Worm (Caenorhabditis elegans) whole organism, L1 larva: ENCODE measurements around the gene ZK892.5.

ENCODE experiments used
- C34B4.2 ChIP-seq: sonication (generic microtip); optimal IDR thresholded peaks from 2 replicates; lab custom pipeline; 2017; ENCODE audit warnings: mild to moderate bottlenecking, missing genetic modification characterization, missing compliant biosample characterization
- F16B12.6 ChIP-seq: fragments of 150-350 bp; optimal IDR thresholded peaks from 2 replicates; lab custom pipeline; 2014; ENCODE audit warnings: missing biosample characterization, missing genetic modification characterization
- Y116A8C.19 ChIP-seq: sonication (generic microtip); optimal IDR thresholded peaks from 2 replicates; lab custom pipeline; 2016; ENCODE audit warnings: missing compliant biosample characterization, missing genetic modification characterization, borderline replicate concordance
- aly-2 ChIP-seq: fragments of 150-350 bp; optimal IDR thresholded peaks from 2 replicates; lab custom pipeline; 2014; ENCODE audit warnings: missing biosample characterization, missing genetic modification characterization
- ama-1 ChIP-seq: fragments of 150-350 bp; optimal IDR thresholded peaks from 2 replicates; lab custom pipeline; 2014
- blmp-1 ChIP-seq: fragments of 150-350 bp; optimal IDR thresholded peaks from 2 replicates; lab custom pipeline; 2014; ENCODE audit warnings: missing biosample characterization, missing genetic modification characterization
- ceh-63 ChIP-seq: fragments of 200-800 bp; sonication (Bioruptor generic); optimal IDR thresholded peaks from 2 replicates; lab custom pipeline; 2018; ENCODE audit warnings: mild to moderate bottlenecking, missing genetic modification characterization, missing compliant biosample characterization
- ceh-8 ChIP-seq: fragments of 200-800 bp; sonication (Bioruptor generic); optimal IDR thresholded peaks from 2 replicates; lab custom pipeline; 2018; ENCODE audit warnings: mild to moderate bottlenecking, missing genetic modification characterization, moderate library complexity, missing compliant biosample characterization
- ceh-88 ChIP-seq: fragments of 200-800 bp; sonication (Bioruptor generic); IDR thresholded peaks from 2 replicates; pipeline ENCODE4 v1.3.6; 2022; ENCODE audit warnings: missing genetic modification characterization, missing compliant biosample characterization
- ceh-90 ChIP-seq: sonication (generic microtip); optimal IDR thresholded peaks from 2 replicates; lab custom pipeline; 2016; ENCODE audit warnings: missing genetic modification characterization, missing compliant biosample characterization
- ces-1 ChIP-seq: fragments of 150-350 bp; optimal IDR thresholded peaks from 2 replicates; lab custom pipeline; 2014; ENCODE audit warnings: missing biosample characterization, missing genetic modification reagents, missing genetic modification characterization
- dpl-1 ChIP-seq, 3 experiments: fragments of 150-350 bp in 2 of 3; sonication (generic microtip) in 1 of 3; optimal IDR thresholded peaks; 2 replicates each; lab custom pipeline; 2014 to 2017; ENCODE audit warnings: missing biosample characterization in 3 of 3, missing genetic modification characterization in 3 of 3, missing genetic modification reagents in 3 of 3
- dsc-1 ChIP-seq: sonication (generic microtip); optimal IDR thresholded peaks from 2 replicates; lab custom pipeline; 2016; ENCODE audit warnings: mild to moderate bottlenecking, missing genetic modification characterization, missing compliant biosample characterization
- efl-1 ChIP-seq, 4 experiments: fragments of 150-350 bp; optimal IDR thresholded peaks in 3 of 4; peaks in 1 of 4; 1 replicate in 1 of 4; 2 replicates in 3 of 4; lab custom pipeline; 2014; ENCODE audit warnings: missing biosample characterization in 2 of 4, missing genetic modification characterization in 2 of 4, missing genetic modification reagents in 2 of 4
- efl-3 ChIP-seq: fragments of 200-800 bp; sonication (Bioruptor generic); optimal IDR thresholded peaks from 2 replicates; lab custom pipeline; 2018; ENCODE audit warnings: mild to moderate bottlenecking, missing genetic modification characterization, missing compliant biosample characterization
- fkh-4 ChIP-seq: sonication (generic microtip); optimal IDR thresholded peaks from 2 replicates; lab custom pipeline; 2016; ENCODE audit warnings: missing compliant biosample characterization, missing genetic modification characterization, borderline replicate concordance
- fkh-8 ChIP-seq: sonication (generic microtip); optimal IDR thresholded peaks from 2 replicates; lab custom pipeline; 2016; ENCODE audit warnings: mild to moderate bottlenecking, missing genetic modification characterization, missing compliant biosample characterization
- fos-1 ChIP-seq: fragments of 150-350 bp; optimal IDR thresholded peaks from 2 replicates; lab custom pipeline; 2014; ENCODE audit warnings: missing biosample characterization, missing genetic modification characterization
- hlh-4 ChIP-seq: sonication (generic microtip); optimal IDR thresholded peaks from 2 replicates; lab custom pipeline; 2016; ENCODE audit warnings: mild to moderate bottlenecking, missing genetic modification characterization, missing compliant biosample characterization
- hpl-2 ChIP-seq: fragments of 150-350 bp; optimal IDR thresholded peaks from 2 replicates; lab custom pipeline; 2014; ENCODE audit warnings: missing biosample characterization, missing genetic modification reagents, missing genetic modification characterization
- irx-1 ChIP-seq: sonication (generic microtip); optimal IDR thresholded peaks from 2 replicates; lab custom pipeline; 2016; ENCODE audit warnings: missing genetic modification characterization, missing compliant biosample characterization
- isw-1 ChIP-seq: fragments of 200-800 bp; sonication (Bioruptor generic); IDR thresholded peaks from 2 replicates; pipeline ENCODE4 v1.3.6; 2022; ENCODE audit warnings: missing genetic modification characterization, missing compliant biosample characterization
- jun-1 ChIP-seq: fragments of 150-350 bp; optimal IDR thresholded peaks from 2 replicates; lab custom pipeline; 2014; ENCODE audit warnings: missing biosample characterization, missing genetic modification reagents, missing genetic modification characterization
- lin-15B ChIP-seq: fragments of 150-350 bp; sonication (generic microtip); optimal IDR thresholded peaks from 3 replicates; lab custom pipeline; 2014; ENCODE audit warnings: missing biosample characterization, missing genetic modification characterization
- lir-3 ChIP-seq: sonication (generic microtip); optimal IDR thresholded peaks from 2 replicates; lab custom pipeline; 2016; ENCODE audit warnings: mild to moderate bottlenecking, missing genetic modification characterization, moderate library complexity, missing compliant biosample characterization; ENCODE audit not compliant: poor library complexity
- lsy-2 ChIP-seq, 2 experiments: fragments of 150-350 bp; optimal IDR thresholded peaks; 2 replicates each; lab custom pipeline; 2014; ENCODE audit warnings: missing biosample characterization in 2 of 2, missing genetic modification characterization in 2 of 2
- mab-9 ChIP-seq: fragments of 200-800 bp; sonication (Bioruptor generic); IDR thresholded peaks from 2 replicates; pipeline ENCODE4 v1.3.6; 2022; ENCODE audit warnings: missing genetic modification reagents, missing genetic modification characterization, missing compliant biosample characterization
- mef-2 ChIP-seq: fragments of 150-350 bp; optimal IDR thresholded peaks from 2 replicates; lab custom pipeline; 2014; ENCODE audit warnings: missing biosample characterization, missing genetic modification characterization
- mep-1 ChIP-seq: fragments of 150-350 bp; optimal IDR thresholded peaks from 2 replicates; lab custom pipeline; 2014; ENCODE audit warnings: missing biosample characterization, missing genetic modification characterization
- nhr-11 ChIP-seq: fragments of 150-350 bp; optimal IDR thresholded peaks from 2 replicates; lab custom pipeline; 2014; ENCODE audit warnings: missing biosample characterization, missing genetic modification characterization
- nhr-12 ChIP-seq: sonication (generic microtip); optimal IDR thresholded peaks from 2 replicates; lab custom pipeline; 2017; ENCODE audit warnings: missing biosample characterization, missing genetic modification characterization
- nhr-47 ChIP-seq: sonication (generic microtip); optimal IDR thresholded peaks from 2 replicates; lab custom pipeline; 2016; ENCODE audit warnings: mild to moderate bottlenecking, missing genetic modification characterization, moderate library complexity, missing compliant biosample characterization
- nhr-71 ChIP-seq: sonication (generic microtip); optimal IDR thresholded peaks from 2 replicates; lab custom pipeline; 2016; ENCODE audit warnings: mild to moderate bottlenecking, missing genetic modification characterization, moderate library complexity, missing compliant biosample characterization
- nhr-76 ChIP-seq: sonication (generic microtip); optimal IDR thresholded peaks from 2 replicates; lab custom pipeline; 2017; ENCODE audit warnings: missing biosample characterization, missing genetic modification characterization
- nhr-77 ChIP-seq: fragments of 150-350 bp; optimal IDR thresholded peaks from 2 replicates; lab custom pipeline; 2014; ENCODE audit warnings: missing biosample characterization, missing genetic modification characterization
- nhr-84 ChIP-seq: sonication (generic microtip); optimal IDR thresholded peaks from 2 replicates; lab custom pipeline; 2017; ENCODE audit warnings: missing biosample characterization, missing genetic modification characterization
- nhr-85 ChIP-seq: sonication (generic microtip); peaks from one replicate; lab custom pipeline; 2016; ENCODE audit warnings: missing genetic modification characterization, inconsistent platforms, missing compliant biosample characterization
- nhr-90 ChIP-seq: sonication (generic microtip); optimal IDR thresholded peaks from 2 replicates; lab custom pipeline; 2016; ENCODE audit warnings: mild to moderate bottlenecking, missing genetic modification characterization, missing compliant biosample characterization; ENCODE audit not compliant: poor library complexity
- pag-3 ChIP-seq: sonication (generic microtip); optimal IDR thresholded peaks from 2 replicates; lab custom pipeline; 2017; ENCODE audit warnings: missing genetic modification characterization, mild to moderate bottlenecking, missing compliant biosample characterization, antibody characterized with exemption, borderline replicate concordance; ENCODE audit not compliant: insufficient read depth
- skn-1 ChIP-seq: fragments of 150-350 bp; optimal IDR thresholded peaks from 2 replicates; lab custom pipeline; 2014; ENCODE audit warnings: missing biosample characterization, missing genetic modification characterization
- sptf-1 ChIP-seq: fragments of 150-350 bp; optimal IDR thresholded peaks from 2 replicates; lab custom pipeline; 2014; ENCODE audit warnings: missing biosample characterization, missing genetic modification characterization
- sup-37 ChIP-seq: fragments of 200-800 bp; sonication (Bioruptor generic); optimal IDR thresholded peaks from 2 replicates; lab custom pipeline; 2018; ENCODE audit warnings: mild to moderate bottlenecking, missing genetic modification characterization, missing compliant biosample characterization
- tbx-2 ChIP-seq: sonication (generic microtip); optimal IDR thresholded peaks from 2 replicates; lab custom pipeline; 2016; ENCODE audit warnings: missing genetic modification characterization, missing compliant biosample characterization
- tlp-1 ChIP-seq: fragments of 150-350 bp; optimal IDR thresholded peaks from 2 replicates; lab custom pipeline; 2014; ENCODE audit warnings: missing biosample characterization, missing genetic modification characterization
- unc-130 ChIP-seq: fragments of 150-350 bp; optimal IDR thresholded peaks from 2 replicates; lab custom pipeline; 2017; ENCODE audit warnings: missing biosample characterization, missing genetic modification characterization, inconsistent platforms
- unc-62 ChIP-seq: fragments of 150-350 bp; optimal IDR thresholded peaks from 2 replicates; lab custom pipeline; 2014; ENCODE audit warnings: missing biosample characterization, missing genetic modification reagents, missing genetic modification characterization
- unc-86 ChIP-seq: sonication (generic microtip); optimal IDR thresholded peaks from 2 replicates; lab custom pipeline; 2016; ENCODE audit warnings: missing genetic modification characterization, missing compliant biosample characterization
- unc-98 ChIP-seq: fragments of 200-800 bp; sonication (Bioruptor generic); IDR thresholded peaks from 2 replicates; pipeline ENCODE4 v1.3.6; 2022; ENCODE audit warnings: missing genetic modification characterization, missing compliant biosample characterization
- vab-15 ChIP-seq: sonication (generic microtip); optimal IDR thresholded peaks from 2 replicates; lab custom pipeline; 2017; ENCODE audit warnings: missing genotype, mild to moderate bottlenecking, missing genetic modification characterization, missing compliant biosample characterization
- zag-1 ChIP-seq: fragments of 150-350 bp; optimal IDR thresholded peaks from 2 replicates; lab custom pipeline; 2014; ENCODE audit warnings: missing biosample characterization, missing genetic modification characterization
- ztf-11 ChIP-seq, 2 experiments: sonication (generic microtip); optimal IDR thresholded peaks; 2 replicates each; lab custom pipeline; 2016 to 2017; ENCODE audit warnings: missing genetic modification characterization in 2 of 2, missing biosample characterization in 1 of 2, missing compliant biosample characterization in 1 of 2

The ZK892.5 gene

ce11 chrII:9974967-9975366 is 33.0 kb upstream of the ZK892.5 start, which contains the start of gene aakg-5 (continued):
- no peak for TF ChIP-seq ceh-8 (GFP tag; lab: Kevin White, UChicago)
- no peak for TF ChIP-seq mef-2 (tag; lab: Kevin White, UChicago)
- no peak for TF ChIP-seq zag-1 (tag; lab: Kevin White, UChicago)
- peak; percentile 78 to 89 for TF ChIP-seq lsy-2 (tag; optimal IDR thresholded peaks at IDR 0.05; lab: Kevin White, UChicago)
- peak; percentile 57 for TF ChIP-seq fkh-8 (tag; lab: Kevin White, UChicago)
- peak; percentile 72 for TF ChIP-seq jun-1 (tag; lab: Kevin White, UChicago)
- TF ChIP-seq ama-1 (lab: Kevin White, UChicago), result peak; percentile 17
- TF ChIP-seq hlh-4 (tag; lab: Kevin White, UChicago), result no peak
- no peak for TF ChIP-seq hpl-2 (GFP tag; lab: Kevin White, UChicago)
- peak; percentile 90 for TF ChIP-seq skn-1 (tag; lab: Kevin White, UChicago)
- peak; percentile 59 to 66 (median 62) for TF ChIP-seq dpl-1 (GFP tag; optimal IDR thresholded peaks at IDR 0.05; lab: Kevin White, UChicago)
- TF ChIP-seq Y116A8C.19 (tag; lab: Kevin White, UChicago), result no peak
- TF ChIP-seq fkh-4, result no peak
- no peak for TF ChIP-seq vab-15 (tag; lab: Kevin White, UChicago)
- TF ChIP-seq unc-86 (tag; lab: Kevin White, UChicago), result peak; percentile 77
- TF ChIP-seq C34B4.2 (tag; lab: Kevin White, UChicago), result no peak
- TF ChIP-seq dsc-1, result peak; percentile 70
- no peak for TF ChIP-seq ztf-11 (tag; optimal IDR thresholded peaks at IDR 0.05; lab: Kevin White, UChicago)
- peak; percentile 90 for TF ChIP-seq nhr-77 (tag; lab: Kevin White, UChicago)
- no peak for TF ChIP-seq ceh-63 (GFP tag; lab: Kevin White, UChicago)
- TF ChIP-seq sup-37 (GFP tag; lab: Kevin White, UChicago), result no peak
- peak; percentile 85 for TF ChIP-seq nhr-90 (tag; lab: Kevin White, UChicago)
- no peak for TF ChIP-seq pag-3 (tag; lab: Kevin White, UChicago)
- no peak for TF ChIP-seq lin-15B
- peak; percentile 92 for TF ChIP-seq tbx-2
- TF ChIP-seq fos-1 (tag; lab: Kevin White, UChicago), result peak; percentile 67
- TF ChIP-seq nhr-85 (tag; lab: Kevin White, UChicago), result peak; percentile 99
- TF ChIP-seq unc-130 (tag; lab: Kevin White, UChicago), result peak; percentile 54
- no peak for TF ChIP-seq tlp-1 (tag; lab: Kevin White, UChicago)
- peak; percentile 66 for TF ChIP-seq irx-1 (tag; lab: Kevin White, UChicago)
- TF ChIP-seq nhr-11, result peak; percentile 79
- no peak for TF ChIP-seq aly-2 (tag; lab: Kevin White, UChicago)
- TF ChIP-seq ces-1 (GFP tag; lab: Kevin White, UChicago), result no peak
- TF ChIP-seq sptf-1, result no peak
- no peak for TF ChIP-seq unc-62
- no peak for TF ChIP-seq nhr-76 (tag; lab: Kevin White, UChicago)
- TF ChIP-seq F16B12.6, result peak; percentile 28
- TF ChIP-seq ceh-90 (tag; lab: Kevin White, UChicago), result no peak
- TF ChIP-seq nhr-47 (tag; lab: Kevin White, UChicago), result peak; percentile 88
- peak; percentile 96 for TF ChIP-seq nhr-71
- TF ChIP-seq blmp-1 (tag; lab: Kevin White, UChicago), result peak; percentile 86
- TF ChIP-seq unc-98 (GFP tag; lab: Robert Waterston, UW), result no peak
- TF ChIP-seq mep-1 (tag; lab: Kevin White, UChicago), result peak; percentile 72
- TF ChIP-seq nhr-12 (tag; lab: Kevin White, UChicago), result no peak
- no peak for TF ChIP-seq nhr-84
- 0 out of 2 replicates have a peak, but pooled peaks have one; percentile 57 for TF ChIP-seq mab-9 (GFP tag; lab: Robert Waterston, UW)
- peak; percentile 37; the same call in 1 of the 2 replicates for TF ChIP-seq ceh-88 (GFP tag; lab: Robert Waterston, UW)
- peak; percentile 84 to 92 for TF ChIP-seq efl-1 (optimal IDR thresholded peaks at IDR 0.05; lab: Kevin White, UChicago)
- peak; percentile 58 to 94 for TF ChIP-seq efl-1 (GFP tag; optimal IDR thresholded peaks at IDR 0.05 in 1 of 2; lab: Kevin White, UChicago)
- 0 out of 2 replicates have a peak, but pooled peaks have one; percentile 28 for TF ChIP-seq isw-1 (GFP tag; lab: Robert Waterston, UW)
- no peak for TF ChIP-seq efl-3 (GFP tag; lab: Kevin White, UChicago)
- peak; percentile 51 for TF ChIP-seq lir-3 (tag; lab: Kevin White, UChicago)
